Worm (Caenorhabditis elegans) whole organism, L4 larva: ENCODE measurements around the gene Y38E10A.22.

ENCODE experiments used
- R02D3.7 ChIP-seq: fragments of 150-350 bp; sonication (generic microtip); optimal IDR thresholded peaks from 3 replicates; lab custom pipeline; 2014; ENCODE audit warnings: missing biosample characterization, missing genetic modification characterization
- T20F7.1 ChIP-seq: fragments of 200-800 bp; sonication (Bioruptor generic); optimal IDR thresholded peaks from 2 replicates; lab custom pipeline; 2018; ENCODE audit warnings: mild to moderate bottlenecking, missing genetic modification characterization, missing compliant biosample characterization
- Y105C5A.15 ChIP-seq: fragments of 200-800 bp; sonication (Bioruptor generic); IDR thresholded peaks from 2 replicates; pipeline ENCODE4 v1.3.6; 2022; ENCODE audit warnings: missing genetic modification characterization, missing compliant biosample characterization
- Y48G9A.11 ChIP-seq: fragments of 200-800 bp; sonication (Bioruptor generic); IDR thresholded peaks from 2 replicates; pipeline ENCODE4 v1.3.6; 2022; ENCODE audit warnings: missing genetic modification reagents, missing genetic modification characterization, missing compliant biosample characterization
- Y5F2A.4 ChIP-seq: fragments of 200-800 bp; sonication (Bioruptor generic); optimal IDR thresholded peaks from 2 replicates; lab custom pipeline; 2018; ENCODE audit warnings: mild to moderate bottlenecking, missing genetic modification characterization, missing compliant biosample characterization
- aha-1 ChIP-seq: fragments of 150-350 bp; peaks from one replicate; lab custom pipeline; 2014; ENCODE audit warnings: missing biosample characterization, missing genetic modification characterization
- ceh-28 ChIP-seq: fragments of 150-350 bp; optimal IDR thresholded peaks from 2 replicates; lab custom pipeline; 2014; ENCODE audit warnings: missing biosample characterization, missing genetic modification reagents, missing genetic modification characterization
- ceh-32 ChIP-seq: sonication (generic microtip); optimal IDR thresholded peaks from 2 replicates; lab custom pipeline; 2016; ENCODE audit warnings: mild to moderate bottlenecking, missing genetic modification characterization, missing compliant biosample characterization; ENCODE audit not compliant: poor library complexity
- ceh-82 ChIP-seq: sonication (generic microtip); optimal IDR thresholded peaks from 2 replicates; lab custom pipeline; 2017; ENCODE audit warnings: missing biosample characterization, missing genetic modification characterization
- cey-2 ChIP-seq: sonication (generic microtip); optimal IDR thresholded peaks from 3 replicates; lab custom pipeline; 2017; ENCODE audit warnings: missing genetic modification characterization, mild to moderate bottlenecking, missing compliant biosample characterization, antibody characterized with exemption, borderline replicate concordance; ENCODE audit not compliant: insufficient read depth
- daf-8 ChIP-seq: fragments of 200-800 bp; sonication (Bioruptor generic); IDR thresholded peaks from 2 replicates; pipeline ENCODE4 v1.3.6; 2022; ENCODE audit warnings: missing genetic modification characterization, missing compliant biosample characterization
- egl-43 ChIP-seq: fragments of 200-800 bp; sonication (Bioruptor generic); IDR thresholded peaks from 2 replicates; pipeline ENCODE4 v1.3.6; 2022; ENCODE audit warnings: missing genetic modification reagents, missing genetic modification characterization, missing compliant biosample characterization
- hlh-30 ChIP-seq: sonication (generic microtip); optimal IDR thresholded peaks from 2 replicates; lab custom pipeline; 2017; ENCODE audit warnings: antibody characterized with exemption, mild to moderate bottlenecking, missing genetic modification characterization, missing compliant biosample characterization; ENCODE audit not compliant: insufficient read depth
- hmg-1.1 ChIP-seq: fragments of 200-800 bp; sonication (Bioruptor generic); IDR thresholded peaks from 2 replicates; pipeline ENCODE4 v1.3.6; 2022; ENCODE audit warnings: missing genetic modification reagents, missing genetic modification characterization, missing compliant biosample characterization
- lim-7 ChIP-seq: fragments of 200-800 bp; sonication (Bioruptor generic); IDR thresholded peaks from 2 replicates; pipeline ENCODE4 v1.3.6; 2022; ENCODE audit warnings: missing genetic modification characterization, missing compliant biosample characterization
- lin-13 ChIP-seq: fragments of 150-350 bp; optimal IDR thresholded peaks from 2 replicates; lab custom pipeline; 2014; ENCODE audit warnings: missing biosample characterization, missing genetic modification reagents, missing genetic modification characterization
- lin-39 ChIP-seq: fragments of 150-350 bp; optimal IDR thresholded peaks from 2 replicates; lab custom pipeline; 2014; ENCODE audit warnings: missing biosample characterization, missing genetic modification reagents, missing genetic modification characterization
- nhr-10 ChIP-seq: fragments of 150-350 bp; optimal IDR thresholded peaks from 2 replicates; lab custom pipeline; 2014; ENCODE audit warnings: missing biosample characterization, missing genetic modification characterization
- nhr-11 ChIP-seq: fragments of 150-350 bp; optimal IDR thresholded peaks from 2 replicates; lab custom pipeline; 2014; ENCODE audit warnings: missing biosample characterization, missing genetic modification characterization
- nhr-237 ChIP-seq: sonication (generic microtip); optimal IDR thresholded peaks from 2 replicates; lab custom pipeline; 2017; ENCODE audit warnings: missing biosample characterization, missing genetic modification characterization
- nhr-48 ChIP-seq: sonication (generic microtip); optimal IDR thresholded peaks from 2 replicates; lab custom pipeline; 2016; ENCODE audit warnings: mild to moderate bottlenecking, missing genetic modification characterization, missing compliant biosample characterization
- nhr-6 ChIP-seq: fragments of 150-350 bp; optimal IDR thresholded peaks from 2 replicates; lab custom pipeline; 2014; ENCODE audit warnings: missing biosample characterization, missing genetic modification characterization
- pha-4 ChIP-seq, 2 experiments: fragments of 150-350 bp in 1 of 2; fragments of 200-800 bp in 1 of 2; sonication (Bioruptor generic) in 1 of 2; IDR thresholded peaks in 1 of 2; optimal IDR thresholded peaks in 1 of 2; 2 replicates each; pipeline versions ENCODE4 v1.3.6 to Lab custom; 2014 to 2022; ENCODE audit warnings: missing genetic modification characterization in 2 of 2, missing genetic modification reagents in 2 of 2, missing biosample characterization in 1 of 2, missing compliant biosample characterization in 1 of 2
- rbr-2 ChIP-seq: sonication (generic microtip); optimal IDR thresholded peaks from 2 replicates; lab custom pipeline; 2016; ENCODE audit warnings: missing genotype, missing genetic modification characterization, missing compliant biosample characterization
- saeg-2 ChIP-seq: fragments of 200-800 bp; sonication (Bioruptor generic); IDR thresholded peaks from 2 replicates; pipeline ENCODE4 v1.3.6; 2022; ENCODE audit warnings: missing genetic modification reagents, missing genetic modification characterization, missing compliant biosample characterization
- set-16 ChIP-seq: fragments of 200-800 bp; sonication (Bioruptor generic); IDR thresholded peaks from 2 replicates; pipeline ENCODE4 v1.3.6; 2022; ENCODE audit warnings: missing genetic modification reagents, missing genetic modification characterization, missing compliant biosample characterization
- spr-3 ChIP-seq: fragments of 200-800 bp; sonication (Bioruptor generic); optimal IDR thresholded peaks from 2 replicates; lab custom pipeline; 2018; ENCODE audit warnings: mild to moderate bottlenecking, missing genetic modification characterization, missing compliant biosample characterization
- tag-97 ChIP-seq: fragments of 200-800 bp; sonication (Bioruptor generic); IDR thresholded peaks from 2 replicates; pipeline ENCODE4 v1.3.6; 2022; ENCODE audit warnings: missing genetic modification characterization, missing compliant biosample characterization
- tra-1 ChIP-seq: fragments of 200-800 bp; sonication (Bioruptor generic); IDR thresholded peaks from 2 replicates; pipeline ENCODE4 v1.3.6; 2022; ENCODE audit warnings: missing genetic modification reagents, missing genetic modification characterization, missing compliant biosample characterization
- unc-62 ChIP-seq, 3 experiments: fragments of 150-350 bp in 1 of 3; sonication (generic microtip); optimal IDR thresholded peaks in 2 of 3; peaks in 1 of 3; 1 replicate in 1 of 3; 2 replicates in 2 of 3; lab custom pipeline; 2014 to 2017; ENCODE audit warnings: missing biosample characterization in 3 of 3, missing genetic modification characterization in 3 of 3, missing genetic modification reagents in 3 of 3, missing genotype in 1 of 3
- vab-7 ChIP-seq: fragments of 200-800 bp; sonication (Bioruptor generic); IDR thresholded peaks from 2 replicates; pipeline ENCODE4 v1.3.6; 2022; ENCODE audit warnings: missing genetic modification reagents, missing genetic modification characterization, missing compliant biosample characterization
- zip-11 ChIP-seq: fragments of 200-800 bp; sonication (Bioruptor generic); IDR thresholded peaks from 2 replicates; pipeline ENCODE4 v1.3.6; 2022; ENCODE audit warnings: missing genetic modification characterization, missing compliant biosample characterization
- ztf-7 ChIP-seq: fragments of 150-350 bp; optimal IDR thresholded peaks from 2 replicates; lab custom pipeline; 2014; ENCODE audit warnings: missing biosample characterization, missing genetic modification characterization

The Y38E10A.22 gene

DNA sequence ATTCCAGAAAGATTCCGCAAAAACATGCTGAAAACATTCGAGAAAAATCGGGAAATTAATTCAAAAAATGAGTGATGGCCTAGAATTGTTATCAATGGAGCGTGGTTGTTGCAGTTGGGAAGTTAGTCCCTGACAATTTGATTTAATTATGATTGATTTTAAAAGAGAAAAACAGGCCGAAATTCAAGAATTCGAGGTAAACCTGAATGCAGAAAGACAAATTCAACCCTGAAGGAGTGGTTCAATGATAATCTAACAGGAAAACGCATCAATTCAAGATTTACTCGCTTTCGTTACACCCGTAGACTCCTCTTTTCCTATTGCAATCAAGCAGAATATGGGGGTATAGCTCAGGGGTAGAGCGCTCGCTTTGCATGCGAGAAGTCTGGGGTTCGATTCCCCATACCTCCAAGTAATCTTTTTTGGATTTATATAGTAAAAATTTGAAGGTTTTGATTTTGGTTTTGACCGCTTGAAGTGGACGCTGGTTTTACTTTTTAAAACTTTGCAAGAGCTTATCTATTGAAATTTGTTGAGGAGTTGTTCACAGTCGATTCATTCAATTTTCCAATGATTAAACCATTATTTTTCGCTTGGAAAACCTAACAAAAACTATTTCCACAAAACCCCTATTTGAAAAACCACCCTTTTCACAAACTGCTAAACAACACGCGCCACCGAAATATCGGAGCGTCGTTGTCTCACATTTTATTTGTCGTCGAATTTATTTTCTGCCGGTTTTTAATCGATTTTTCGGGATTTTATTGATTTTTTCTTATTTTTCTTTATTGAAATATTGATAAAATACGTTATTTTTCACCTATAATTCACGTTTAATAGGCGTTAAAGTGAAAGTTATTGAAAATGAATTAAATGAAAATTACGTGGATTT lies 611 bp upstream of the Y38E10A.22 start (continued):
- TF ChIP-seq Y5F2A.4 (GFP tag; lab: Kevin White, UChicago) (peak; percentile 32), nhr-48 (peak; percentile 35), ceh-82 (no peak), nhr-6 (tag; lab: Kevin White, UChicago) (peak; percentile 58), saeg-2 (GFP tag; lab: Robert Waterston, UW) (no peak), cey-2 (tag; lab: Kevin White, UChicago) (no peak), spr-3 (GFP tag; lab: Kevin White, UChicago) (peak; percentile 85), tag-97 (no peak), lin-13 (GFP tag; lab: Kevin White, UChicago) (no peak)

DNA sequence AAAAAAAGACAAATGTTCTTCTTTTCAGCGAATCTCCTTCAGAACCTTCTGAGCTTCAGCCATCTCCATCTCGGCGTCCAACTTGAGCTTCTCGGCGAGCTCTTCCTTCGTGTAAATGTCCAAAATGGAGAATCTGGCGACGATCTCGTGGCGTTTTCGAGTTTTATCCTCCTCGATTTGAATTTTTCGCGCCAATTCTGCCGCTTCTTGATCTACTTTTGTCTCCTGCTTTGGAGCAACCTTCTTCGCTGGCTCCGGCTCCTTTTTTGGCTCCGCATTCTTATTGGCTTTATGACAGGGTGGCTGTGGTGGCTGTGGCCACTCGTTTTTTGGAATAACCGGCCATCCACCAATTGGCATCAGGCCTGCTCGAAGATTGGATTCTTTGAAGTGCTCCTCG lies 4.3 kb downstream of the Y38E10A.22 start:
- TF ChIP-seq ztf-7 (tag; lab: Kevin White, UChicago) (no peak), nhr-10 (tag; lab: Kevin White, UChicago) (no peak), rbr-2 (no peak), hlh-30 (tag; lab: Kevin White, UChicago) (no peak), set-16 (GFP tag; lab: Robert Waterston, UW) (0 out of 2 replicates have a peak, but pooled peaks have one; percentile 22), lin-39 (tag; lab: Kevin White, UChicago) (no peak), vab-7 (GFP tag; lab: Robert Waterston, UW) (0 out of 2 replicates have a peak, but pooled peaks have one; percentile 11)
- TF ChIP-seq, all 104 proteins: peak for 2

DNA sequence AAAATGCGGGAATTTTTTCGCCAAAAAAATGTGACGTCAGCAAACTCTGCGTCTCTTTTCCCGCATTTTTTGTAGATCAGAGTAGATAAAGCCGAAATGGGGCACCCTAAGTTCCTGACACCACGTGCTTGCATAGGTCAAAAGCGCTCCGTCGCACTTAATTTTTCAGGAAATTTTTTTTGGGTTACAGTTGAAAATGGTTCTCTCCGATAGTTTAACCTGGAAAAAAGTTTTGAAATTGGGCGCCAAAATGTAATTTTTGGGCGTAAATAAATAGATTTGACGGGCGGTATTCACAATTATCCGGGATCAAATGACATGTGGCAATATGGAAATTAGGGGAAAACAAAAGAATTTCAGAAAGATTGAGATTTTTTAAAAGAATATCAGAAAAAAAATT lies 5.1 kb downstream of the Y38E10A.22 start:
- TF ChIP-seq nhr-11, result no peak
- no peak for TF ChIP-seq R02D3.7
- TF ChIP-seq egl-43, result peak; percentile 74
- no peak for TF ChIP-seq tra-1 (GFP tag; lab: Robert Waterston, UW)
- 0 out of 2 replicates have a peak, but pooled peaks have one; percentile 13 for TF ChIP-seq Y48G9A.11 (GFP tag; lab: Robert Waterston, UW)
- TF ChIP-seq aha-1 (tag; lab: Kevin White, UChicago), result peak; percentile 93
- no peak for TF ChIP-seq zip-11

DNA sequence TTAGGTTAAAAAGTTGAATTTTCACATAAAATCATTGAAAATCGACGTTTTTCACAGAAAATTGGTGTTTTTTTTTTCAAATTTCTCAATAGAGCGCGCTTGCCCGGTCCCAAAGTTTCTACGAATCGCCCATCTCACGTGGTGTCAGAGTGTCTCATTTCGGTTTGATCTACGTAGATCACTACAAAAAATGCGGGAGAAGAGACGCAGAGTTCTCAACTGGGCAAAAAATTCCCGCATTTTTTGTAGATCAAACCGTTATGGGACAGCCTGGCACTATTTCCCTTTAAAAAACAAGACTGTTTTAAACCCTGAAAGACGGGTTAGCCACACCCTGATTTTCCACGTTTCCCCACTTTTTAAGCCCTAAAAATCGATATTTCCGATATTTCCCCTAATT lies 5.7 kb downstream of the Y38E10A.22 start:
- peak in 1 of 2 experiments; percentile 48 for TF ChIP-seq unc-62 (GFP tag; optimal IDR thresholded peaks at IDR 0.05 in 1 of 2; lab: Kevin White, UChicago)
- TF ChIP-seq unc-62 (tag; optimal IDR thresholded peaks at IDR 0.05; lab: Kevin White, UChicago), result no peak
- no peak for TF ChIP-seq Y105C5A.15 (GFP tag; lab: Robert Waterston, UW)

DNA sequence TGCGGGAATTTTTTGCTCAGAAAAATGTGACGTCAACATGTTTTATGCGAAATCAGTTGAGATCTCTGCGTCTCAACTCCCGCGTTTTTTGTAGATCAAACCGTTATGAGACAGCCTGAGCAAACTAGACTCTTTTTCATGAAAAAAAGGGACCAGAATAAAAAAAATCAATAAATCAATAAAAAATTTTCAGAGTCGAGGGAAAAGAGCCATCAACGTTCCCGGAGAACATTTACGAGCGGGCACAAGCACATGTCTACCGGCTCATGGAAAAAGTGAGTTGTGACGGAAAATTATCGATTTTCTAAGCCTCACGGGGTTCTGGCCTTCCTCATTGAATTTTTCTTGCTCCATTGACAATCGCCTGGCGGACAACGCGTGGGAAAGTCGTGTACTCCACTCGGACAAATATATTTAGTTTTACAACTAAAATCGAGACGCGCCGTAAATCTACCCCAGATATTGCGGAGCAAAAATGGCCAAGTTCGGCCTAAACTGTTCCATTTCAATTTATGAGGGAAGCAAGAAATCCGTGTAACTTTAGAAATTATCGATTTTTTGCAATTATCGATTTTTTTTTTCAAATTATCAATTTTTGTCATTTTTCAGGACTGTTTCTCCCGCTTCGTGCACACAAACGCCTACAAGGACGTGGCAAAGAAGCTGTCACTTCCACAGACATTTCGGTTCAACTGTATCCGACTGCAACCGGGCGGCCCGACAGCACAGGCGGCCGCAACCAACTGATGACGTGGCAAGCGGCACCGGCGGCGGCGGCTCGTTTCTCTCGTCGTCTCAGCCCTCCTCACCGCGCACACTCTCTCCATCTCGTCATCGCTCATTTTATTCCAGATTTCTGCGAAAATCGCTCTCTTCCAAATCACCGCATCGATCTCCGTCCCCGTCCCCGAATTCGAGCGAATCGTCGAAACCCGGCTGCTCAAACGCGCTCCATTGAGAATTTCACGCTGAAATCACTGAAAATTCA lies 6.4 kb downstream of the Y38E10A.22 start:
- TF ChIP-seq nhr-10 (tag; lab: Kevin White, UChicago) (no peak), lin-39 (tag; lab: Kevin White, UChicago) (no peak), set-16 (GFP tag; lab: Robert Waterston, UW) (peak; percentile 94), nhr-237 (tag; lab: Kevin White, UChicago) (no peak), pha-4 (GFP tag; IDR thresholded peaks at IDR 0.05; lab: Robert Waterston, UW) (no peak), pha-4 (tag; optimal IDR thresholded peaks at IDR 0.05; lab: Kevin White, UChicago) (no peak), lim-7 (GFP tag; lab: Robert Waterston, UW) (peak; percentile 33; the same call in 1 of the 2 replicates), ceh-32 (tag; lab: Kevin White, UChicago) (no peak), egl-43 (peak; percentile 51; the same call in 1 of the 2 replicates), daf-8 (GFP tag; lab: Robert Waterston, UW) (no peak), ceh-28 (tag; lab: Kevin White, UChicago) (peak; percentile 86), T20F7.1 (GFP tag; lab: Kevin White, UChicago) (no peak), rbr-2 (no peak), hmg-1.1 (GFP tag; lab: Robert Waterston, UW) (0 out of 2 replicates have a peak, but pooled peaks have one; percentile 17)
